Worm (Caenorhabditis elegans) whole organism, mixed stage, embryonic: ENCODE results near the gene T23B12.5.

Experiments
- cnd-1 ChIP-seq: fragments of 200-800 bp; sonication (Bioruptor generic); optimal IDR thresholded peaks from 2 replicates; lab custom pipeline; 2018; ENCODE audit warnings: mild to moderate bottlenecking, missing genetic modification characterization, missing compliant biosample characterization
- elt-1 ChIP-seq: sonication (generic microtip); optimal IDR thresholded peaks from 2 replicates; lab custom pipeline; 2017; ENCODE audit warnings: missing genetic modification characterization, mild to moderate bottlenecking, missing compliant biosample characterization, antibody characterized with exemption, moderate library complexity, borderline replicate concordance; ENCODE audit not compliant: insufficient read depth
- elt-3 ChIP-seq: fragments of 150-350 bp; optimal IDR thresholded peaks from 2 replicates; lab custom pipeline; 2014; ENCODE audit warnings: missing biosample characterization, missing genetic modification characterization
- lin-13 ChIP-seq: fragments of 150-350 bp; optimal IDR thresholded peaks from 2 replicates; lab custom pipeline; 2014; ENCODE audit warnings: missing biosample characterization, missing genetic modification characterization
- nhr-12 ChIP-seq: fragments of 150-350 bp; optimal IDR thresholded peaks from 2 replicates; lab custom pipeline; 2014; ENCODE audit warnings: missing biosample characterization, missing genetic modification characterization
- nhr-2 ChIP-seq: fragments of 150-350 bp; optimal IDR thresholded peaks from 2 replicates; lab custom pipeline; 2014; ENCODE audit warnings: missing biosample characterization, missing genetic modification characterization
- nhr-237 ChIP-seq: fragments of 150-350 bp; optimal IDR thresholded peaks from 2 replicates; lab custom pipeline; 2014; ENCODE audit warnings: missing biosample characterization, missing genetic modification characterization
- nhr-76 ChIP-seq: sonication (generic microtip); optimal IDR thresholded peaks from 2 replicates; lab custom pipeline; 2017; ENCODE audit warnings: missing biosample characterization, missing genetic modification characterization
- unc-39 ChIP-seq: fragments of 150-350 bp; optimal IDR thresholded peaks from 2 replicates; lab custom pipeline; 2014; ENCODE audit warnings: missing biosample characterization, missing genetic modification characterization
- unc-62 ChIP-seq: fragments of 150-350 bp; optimal IDR thresholded peaks from 2 replicates; lab custom pipeline; 2014; ENCODE audit warnings: missing biosample characterization, missing genetic modification reagents, missing genetic modification characterization

DNA sequence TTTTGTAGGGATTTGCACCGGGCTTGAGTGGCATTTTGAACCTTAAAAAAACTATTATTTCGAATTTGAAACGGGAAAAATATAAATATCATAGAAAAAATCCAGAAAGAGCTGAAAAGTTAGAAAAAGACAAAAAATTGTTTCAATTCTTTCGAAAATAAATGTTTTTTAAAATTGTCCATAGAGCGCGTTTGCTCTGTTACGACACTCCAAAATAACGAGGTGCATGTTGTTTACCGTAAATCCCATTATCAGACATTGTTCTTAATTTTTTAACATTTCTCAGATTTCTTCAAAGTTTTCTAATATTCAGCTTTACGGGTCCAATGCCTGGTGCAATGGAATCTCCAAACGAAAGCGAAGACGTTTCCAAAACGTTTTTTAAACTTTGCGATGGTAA lies 14.2 kb upstream of the T23B12.5 start, which contains the start of the genes dnj-22 and natc-1:
- TF ChIP-seq nhr-12 = no peak
- no peak for TF ChIP-seq elt-1 (tag; lab: Kevin White, UChicago)
- no peak for TF ChIP-seq elt-3 (tag; lab: Kevin White, UChicago)
- TF ChIP-seq nhr-76 = no peak
- peak; percentile 19 for TF ChIP-seq lin-13
- peak; percentile 67 for TF ChIP-seq nhr-237 (tag; lab: Kevin White, UChicago)
- no peak for TF ChIP-seq unc-39 (tag; lab: Kevin White, UChicago)
- TF ChIP-seq unc-62 (GFP tag; lab: Kevin White, UChicago) = no peak
- TF ChIP-seq cnd-1 (tag; lab: Kevin White, UChicago) = no peak
- TF ChIP-seq nhr-2 (tag; lab: Kevin White, UChicago) = no peak
